Fruit fly (Drosophila melanogaster) whole organism, embryonic: Measurements from ENCODE around the gene CG16903.

Experiments used
- Ada2b ChIP-seq: fragments of 200-800 bp; sonication (Bioruptor generic); IDR thresholded peaks from 2 replicates; pipeline ENCODE4 v1.3.6; 2022; ENCODE audit warnings: missing biosample characterization, missing genetic modification characterization
- Atf-2 ChIP-seq: fragments of 200-800 bp; sonication (Bioruptor generic); optimal IDR thresholded peaks from 2 replicates; lab custom pipeline; 2016; ENCODE audit warnings: missing biosample characterization, missing genetic modification characterization
- BEAF-32 ChIP-seq: fragments of 200-800 bp; sonication (Bioruptor generic); optimal IDR thresholded peaks from 3 replicates; lab custom pipeline; 2017; ENCODE audit warnings: missing biosample characterization, missing genetic modification characterization, mild to moderate bottlenecking, moderate library complexity, missing genetic modification reagents
- Bdp1 ChIP-seq: fragments of 200-800 bp; sonication (Bioruptor generic); optimal IDR thresholded peaks from 3 replicates; lab custom pipeline; 2016; ENCODE audit warnings: missing biosample characterization, missing genetic modification characterization
- Bgb ChIP-seq: fragments of 200-800 bp; sonication (Bioruptor generic); IDR thresholded peaks from 2 replicates; pipeline ENCODE4 v1.3.6; 2022; ENCODE audit warnings: missing biosample characterization, missing genetic modification characterization; ENCODE audit not compliant: partially characterized antibody
- CG1024 ChIP-seq: fragments of 200-800 bp; sonication (Bioruptor generic); IDR thresholded peaks from 2 replicates; pipeline ENCODE4 v1.3.6; 2022; ENCODE audit warnings: missing biosample characterization, missing genetic modification characterization
- CG10274 ChIP-seq: fragments of 200-800 bp; sonication (Bioruptor generic); optimal IDR thresholded peaks from 3 replicates; lab custom pipeline; 2017; ENCODE audit warnings: missing biosample characterization, mild to moderate bottlenecking, missing genetic modification characterization
- CG10321 ChIP-seq: fragments of 200-800 bp; sonication (Bioruptor generic); IDR thresholded peaks from 2 replicates; pipeline ENCODE4 v1.3.6; 2022; ENCODE audit warnings: missing biosample characterization, missing genetic modification characterization
- CG12155 ChIP-seq: fragments of 200-800 bp; sonication (Bioruptor generic); optimal IDR thresholded peaks from 3 replicates; lab custom pipeline; 2016; ENCODE audit warnings: missing biosample characterization, missing genetic modification characterization
- CG1233 ChIP-seq: fragments of 200-800 bp; sonication (Bioruptor generic); optimal IDR thresholded peaks from 4 replicates; lab custom pipeline; 2018; ENCODE audit warnings: missing biosample characterization, mild to moderate bottlenecking, missing genetic modification characterization
- CG12769 ChIP-seq: fragments of 200-800 bp; sonication (Bioruptor generic); optimal IDR thresholded peaks from 2 replicates; lab custom pipeline; 2019; ENCODE audit warnings: missing biosample characterization, mild to moderate bottlenecking, missing genetic modification characterization, moderate library complexity
- CG13123 ChIP-seq: fragments of 200-800 bp; sonication (Bioruptor generic); optimal IDR thresholded peaks from 2 replicates; lab custom pipeline; 2016; ENCODE audit warnings: missing biosample characterization, missing genetic modification characterization
- CG1647 ChIP-seq: fragments of 200-800 bp; sonication (Bioruptor generic); optimal IDR thresholded peaks from 3 replicates; lab custom pipeline; 2016; ENCODE audit warnings: missing biosample characterization, missing genetic modification characterization
- CG17385 ChIP-seq: fragments of 200-800 bp; sonication (Bioruptor generic); optimal IDR thresholded peaks from 3 replicates; lab custom pipeline; 2018; ENCODE audit warnings: missing biosample characterization, mild to moderate bottlenecking, missing genetic modification characterization
- CG17829 ChIP-seq: fragments of 200-800 bp; optimal IDR thresholded peaks from 2 replicates; lab custom pipeline; 2019; ENCODE audit warnings: missing biosample characterization, mild to moderate bottlenecking, missing genetic modification characterization, moderate library complexity
- CG17912 ChIP-seq: fragments of 200-800 bp; sonication (Bioruptor generic); optimal IDR thresholded peaks from 2 replicates; lab custom pipeline; 2018; ENCODE audit warnings: missing biosample characterization, mild to moderate bottlenecking, missing genetic modification characterization
- CG4854 ChIP-seq: fragments of 200-800 bp; sonication (Bioruptor generic); optimal IDR thresholded peaks from 2 replicates; lab custom pipeline; 2016; ENCODE audit warnings: missing biosample characterization, missing genetic modification characterization, inconsistent platforms
- CG6654 ChIP-seq: fragments of 200-800 bp; sonication (Bioruptor generic); optimal IDR thresholded peaks from 2 replicates; lab custom pipeline; 2017; ENCODE audit warnings: missing biosample characterization, mild to moderate bottlenecking, missing genetic modification characterization
- CG8089 ChIP-seq: fragments of 200-800 bp; sonication (Bioruptor generic); optimal IDR thresholded peaks from 3 replicates; lab custom pipeline; 2016; ENCODE audit warnings: missing biosample characterization, missing genetic modification characterization
- CG9215 ChIP-seq: fragments of 200-800 bp; sonication (Bioruptor generic); IDR thresholded peaks from 2 replicates; pipeline ENCODE4 v1.3.6; 2022; ENCODE audit warnings: missing biosample characterization, missing genetic modification characterization
- CHES-1-like ChIP-seq: fragments of 200-800 bp; sonication (Bioruptor generic); optimal IDR thresholded peaks from 2 replicates; lab custom pipeline; 2016; ENCODE audit warnings: missing biosample characterization, missing genetic modification characterization
- CoRest ChIP-seq: fragments of 200-800 bp; sonication (Bioruptor generic); optimal IDR thresholded peaks from 3 replicates; lab custom pipeline; 2018; ENCODE audit warnings: missing biosample characterization, mild to moderate bottlenecking, missing genetic modification characterization, moderate library complexity
- Dip2 ChIP-seq: fragments of 200-800 bp; sonication (Bioruptor generic); IDR thresholded peaks from 2 replicates; pipeline ENCODE4 v1.3.6; 2022; ENCODE audit warnings: missing biosample characterization, missing genetic modification characterization
- Dref ChIP-seq: fragments of 200-800 bp; sonication (Bioruptor generic); IDR thresholded peaks from 2 replicates; pipeline ENCODE4 v1.3.6; 2022; ENCODE audit warnings: missing biosample characterization, missing genetic modification characterization
- E2f1 ChIP-seq: fragments of 200-800 bp; sonication (Bioruptor generic); IDR thresholded peaks from 2 replicates; pipeline ENCODE4 v1.3.6; 2022; ENCODE audit warnings: missing biosample characterization, missing genetic modification characterization
- Ets97D ChIP-seq: fragments of 200-800 bp; sonication (Bioruptor generic); optimal IDR thresholded peaks from 3 replicates; lab custom pipeline; 2016; ENCODE audit warnings: missing biosample characterization, missing genetic modification characterization
- HmgD ChIP-seq: fragments of 200-800 bp; sonication (Bioruptor generic); optimal IDR thresholded peaks from 3 replicates; lab custom pipeline; 2016; ENCODE audit warnings: missing biosample characterization, missing genetic modification characterization
- HmgZ ChIP-seq: fragments of 200-800 bp; sonication (Bioruptor generic); optimal IDR thresholded peaks from 2 replicates; lab custom pipeline; 2018; ENCODE audit warnings: missing biosample characterization, mild to moderate bottlenecking, missing genetic modification characterization
- Oaz ChIP-seq: fragments of 200-800 bp; sonication (Bioruptor generic); IDR thresholded peaks from 2 replicates; pipeline ENCODE4 v1.3.6; 2022; ENCODE audit warnings: missing biosample characterization, missing genetic modification characterization
- Opbp ChIP-seq: fragments of 200-800 bp; sonication (Bioruptor generic); IDR thresholded peaks from 3 replicates; pipeline ENCODE4 v1.3.6; 2022; ENCODE audit warnings: missing biosample characterization, missing genetic modification characterization; ENCODE audit not compliant: partially characterized antibody
- Spps ChIP-seq: fragments of 200-800 bp; sonication (Bioruptor generic); optimal IDR thresholded peaks from 2 replicates; lab custom pipeline; 2018; ENCODE audit warnings: missing biosample characterization, mild to moderate bottlenecking, missing genetic modification characterization
- Ssrp ChIP-seq: fragments of 200-800 bp; sonication (Bioruptor generic); optimal IDR thresholded peaks from 2 replicates; lab custom pipeline; 2018; ENCODE audit warnings: missing biosample characterization, mild to moderate bottlenecking, missing genetic modification characterization, moderate library complexity
- TFAM ChIP-seq: fragments of 200-800 bp; sonication (Bioruptor generic); optimal IDR thresholded peaks from 2 replicates; lab custom pipeline; 2017; ENCODE audit warnings: missing biosample characterization, missing genetic modification characterization, inconsistent platforms
- Xrp1 ChIP-seq: fragments of 200-800 bp; sonication (Bioruptor generic); IDR thresholded peaks from 2 replicates; pipeline ENCODE4 v1.3.6; 2022; ENCODE audit warnings: missing biosample characterization, missing genetic modification characterization
- YL-1 ChIP-seq: fragments of 200-800 bp; sonication (Bioruptor generic); optimal IDR thresholded peaks from 3 replicates; lab custom pipeline; 2017; ENCODE audit warnings: missing biosample characterization, mild to moderate bottlenecking, missing genetic modification characterization
- amos ChIP-seq: fragments of 200-800 bp; sonication (Bioruptor generic); IDR thresholded peaks from 2 replicates; pipeline ENCODE4 v1.3.6; 2022; ENCODE audit warnings: missing biosample characterization, missing genetic modification characterization; ENCODE audit not compliant: partially characterized antibody
- danr ChIP-seq: fragments of 200-800 bp; sonication (Bioruptor generic); IDR thresholded peaks from 2 replicates; pipeline ENCODE4 v1.3.6; 2022; ENCODE audit warnings: missing biosample characterization, missing genetic modification characterization
- dm ChIP-seq: fragments of 200-800 bp; sonication (Bioruptor generic); optimal IDR thresholded peaks from 3 replicates; lab custom pipeline; 2016; ENCODE audit warnings: missing biosample characterization, missing genetic modification characterization
- dmrt11E ChIP-seq: fragments of 200-800 bp; sonication (Bioruptor generic); optimal IDR thresholded peaks from 3 replicates; lab custom pipeline; 2018; ENCODE audit warnings: missing biosample characterization, mild to moderate bottlenecking, missing genetic modification characterization, moderate library complexity
- ewg ChIP-seq: fragments of 200-800 bp; sonication (Bioruptor generic); optimal IDR thresholded peaks from 3 replicates; lab custom pipeline; 2017; ENCODE audit warnings: mild to moderate bottlenecking, missing biosample characterization, missing genetic modification reagents, missing genetic modification characterization
- exex ChIP-seq: fragments of 200-800 bp; sonication (Bioruptor generic); optimal IDR thresholded peaks from 4 replicates; lab custom pipeline; 2018; ENCODE audit warnings: missing biosample characterization, mild to moderate bottlenecking, missing genetic modification characterization, moderate library complexity
- jing ChIP-seq: fragments of 200-800 bp; sonication (Bioruptor generic); optimal IDR thresholded peaks from 2 replicates; lab custom pipeline; 2018; ENCODE audit warnings: missing biosample characterization, mild to moderate bottlenecking, missing genetic modification characterization
- odd ChIP-seq: fragments of 200-800 bp; sonication (Bioruptor generic); optimal IDR thresholded peaks from 2 replicates; lab custom pipeline; 2017; ENCODE audit warnings: missing biosample characterization, mild to moderate bottlenecking, missing genetic modification characterization
- pb ChIP-seq: fragments of 200-800 bp; sonication (Bioruptor generic); optimal IDR thresholded peaks from 3 replicates; lab custom pipeline; 2016; ENCODE audit warnings: missing biosample characterization, missing genetic modification characterization
- run ChIP-seq: fragments of 200-800 bp; sonication (Bioruptor generic); optimal IDR thresholded peaks from 3 replicates; lab custom pipeline; 2018; ENCODE audit warnings: missing biosample characterization, mild to moderate bottlenecking, missing genetic modification characterization
- salm ChIP-seq: fragments of 200-800 bp; sonication (Bioruptor generic); optimal IDR thresholded peaks from 2 replicates; lab custom pipeline; 2018; ENCODE audit warnings: missing biosample characterization, mild to moderate bottlenecking, missing genetic modification characterization
- schlank ChIP-seq: fragments of 200-800 bp; sonication (Bioruptor generic); optimal IDR thresholded peaks from 2 replicates; lab custom pipeline; 2018; ENCODE audit warnings: missing biosample characterization, mild to moderate bottlenecking, missing genetic modification characterization
- seq ChIP-seq: fragments of 200-800 bp; sonication (Bioruptor generic); IDR thresholded peaks from 2 replicates; pipeline ENCODE4 v1.3.6; 2022; ENCODE audit warnings: missing biosample characterization, missing genetic modification characterization
- slbo ChIP-seq: fragments of 200-800 bp; sonication (Bioruptor generic); IDR thresholded peaks from 2 replicates; pipeline ENCODE4 v1.3.6; 2022; ENCODE audit warnings: missing biosample characterization, missing genetic modification characterization
- unpg ChIP-seq: fragments of 200-800 bp; sonication (Bioruptor generic); optimal IDR thresholded peaks from 3 replicates; lab custom pipeline; 2018; ENCODE audit warnings: missing biosample characterization, mild to moderate bottlenecking, missing genetic modification characterization, moderate library complexity

The CG16903 gene

dm6 chrX:2080367-2080927, at the start of gene CG16903, which contains the start of gene Unc-76 (continued):
- TF ChIP-seq CG10321 (GFP tag; lab: Robert Waterston, UW) (0 out of 2 replicates have a peak, but pooled peaks have one; percentile 23), CG12769 (tag; lab: Kevin White, UChicago) (peak; percentile 78), CG1024 (GFP tag; lab: Robert Waterston, UW) (no peak), CHES-1-like (GFP tag; lab: Kevin White, UChicago) (peak; percentile 66), schlank (tag; lab: Kevin White, UChicago) (no peak), salm (tag; lab: Kevin White, UChicago) (peak; percentile 52), CG17385 (GFP tag; lab: Kevin White, UChicago) (peak; percentile 51), Dref (GFP tag; lab: Robert Waterston, UW) (peak; percentile 79), amos (GFP tag; lab: Robert Waterston, UW) (peak; percentile 58), Opbp (GFP tag; lab: Robert Waterston, UW) (peak; percentile 45; the same call in 1 of the 3 replicates), Ssrp (no peak), danr (no peak), Bgb (GFP tag; lab: Robert Waterston, UW) (peak; percentile 56; the same call in 1 of the 2 replicates), CG10274 (no peak), TFAM (GFP tag; lab: Kevin White, UChicago) (no peak), run (peak; percentile 29), HmgZ (tag; lab: Kevin White, UChicago) (peak; percentile 82), Bdp1 (GFP tag; lab: Kevin White, UChicago) (peak; percentile 20), CG6654 (GFP tag; lab: Kevin White, UChicago) (no peak), CG13123 (GFP tag; lab: Kevin White, UChicago) (no peak), E2f1 (GFP tag; lab: Robert Waterston, UW) (no peak), CG17912 (GFP tag; lab: Kevin White, UChicago) (peak; percentile 9), Ets97D (GFP tag; lab: Kevin White, UChicago) (peak; percentile 95), Spps (tag; lab: Kevin White, UChicago) (peak; percentile 17), Ada2b (no peak), exex (tag; lab: Kevin White, UChicago) (peak; percentile 21), YL-1 (GFP tag; lab: Kevin White, UChicago) (peak; percentile 73), Dip2 (GFP tag; lab: Robert Waterston, UW) (no peak), Xrp1 (0 out of 2 replicates have a peak, but pooled peaks have one; percentile 15), HmgD (GFP tag; lab: Kevin White, UChicago) (peak; percentile 66), CG17829 (tag; lab: Kevin White, UChicago) (peak; percentile 71), BEAF-32 (peak; percentile 65), CG12155 (GFP tag; lab: Kevin White, UChicago) (peak; percentile 24), CG9215 (GFP tag; lab: Robert Waterston, UW) (no peak), odd (GFP tag; lab: Kevin White, UChicago) (peak; percentile 56), jing (no peak), CG1233 (peak; percentile 17), CG8089 (no peak), pb (peak; percentile 63), CG1647 (peak; percentile 5), CG4854 (GFP tag; lab: Kevin White, UChicago) (peak; percentile 14), unpg (GFP tag; lab: Kevin White, UChicago) (peak; percentile 36), slbo (GFP tag; lab: Robert Waterston, UW) (peak; percentile 21; the same call in 1 of the 2 replicates), Atf-2 (GFP tag; lab: Kevin White, UChicago) (no peak), seq (GFP tag; lab: Robert Waterston, UW) (peak; percentile 62; the same call in 1 of the 2 replicates), dm (peak; percentile 60), dmrt11E (tag; lab: Kevin White, UChicago) (peak; percentile 8), Oaz (GFP tag; lab: Robert Waterston, UW) (no peak), CoRest (tag; lab: Kevin White, UChicago) (peak; percentile 46), ewg (GFP tag; lab: Kevin White, UChicago) (peak; percentile 18)
